Fruit fly (Drosophila melanogaster) whole organism, embryonic: ENCODE measurements around the gene Mettl2.

ENCODE experiments used
- CG43689 ChIP-seq: fragments of 200-800 bp; sonication (Bioruptor generic); IDR thresholded peaks from 2 replicates; pipeline ENCODE4 v1.3.6; 2022; ENCODE audit warnings: missing biosample characterization, missing genetic modification characterization
- CHES-1-like ChIP-seq: fragments of 200-800 bp; sonication (Bioruptor generic); optimal IDR thresholded peaks from 2 replicates; lab custom pipeline; 2016; ENCODE audit warnings: missing biosample characterization, missing genetic modification characterization

DNA sequence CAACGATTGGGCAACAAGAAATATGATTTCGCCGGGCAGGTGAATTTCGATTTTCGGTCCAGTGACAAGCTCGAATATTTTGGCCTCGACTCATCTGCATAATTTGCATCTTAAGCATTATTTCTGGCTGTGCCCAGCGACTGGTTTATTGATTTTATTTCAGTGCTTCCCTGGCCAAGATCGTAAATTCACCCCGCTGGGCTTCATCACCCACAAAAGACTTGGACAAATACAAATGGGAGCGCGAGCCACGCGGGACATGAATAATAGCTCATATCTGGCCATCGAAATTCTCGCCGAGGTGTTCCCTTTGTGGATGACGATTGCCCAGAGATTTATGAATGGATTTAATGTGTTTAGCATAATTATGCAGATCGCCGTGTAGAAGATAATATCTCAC lies 36.2 kb upstream of the Mettl2 start:
- no peak for TF ChIP-seq CHES-1-like (GFP tag; lab: Kevin White, UChicago)
- TF ChIP-seq CG43689 (GFP tag; lab: Robert Waterston, UW) = no peak
